Worm (Caenorhabditis elegans) whole organism, L4 larva: ENCODE data around the gene lir-1.
A peak's percentile ranks its signal among the peaks of the same experiment; 100 is the strongest.

Source experiments
- F37D6.2 ChIP-seq: sonication (generic microtip); optimal IDR thresholded peaks from 2 replicates; lab custom pipeline; 2016; ENCODE audit warnings: mild to moderate bottlenecking, missing genetic modification characterization, missing compliant biosample characterization
- T20F7.1 ChIP-seq: fragments of 200-800 bp; sonication (Bioruptor generic); optimal IDR thresholded peaks from 2 replicates; lab custom pipeline; 2018; ENCODE audit warnings: mild to moderate bottlenecking, missing genetic modification characterization, missing compliant biosample characterization
- Y105C5A.15 ChIP-seq: fragments of 200-800 bp; sonication (Bioruptor generic); IDR thresholded peaks from 2 replicates; pipeline ENCODE4 v1.3.6; 2022; ENCODE audit warnings: missing genetic modification characterization, missing compliant biosample characterization
- Y48G9A.11 ChIP-seq: fragments of 200-800 bp; sonication (Bioruptor generic); IDR thresholded peaks from 2 replicates; pipeline ENCODE4 v1.3.6; 2022; ENCODE audit warnings: missing genetic modification reagents, missing genetic modification characterization, missing compliant biosample characterization
- aha-1 ChIP-seq: fragments of 150-350 bp; peaks from one replicate; lab custom pipeline; 2014; ENCODE audit warnings: missing biosample characterization, missing genetic modification characterization
- ceh-20 ChIP-seq: fragments of 200-800 bp; sonication (Bioruptor generic); IDR thresholded peaks from 2 replicates; pipeline ENCODE4 v1.3.6; 2022; ENCODE audit warnings: missing genetic modification reagents, missing genetic modification characterization, missing compliant biosample characterization
- ces-1 ChIP-seq: fragments of 150-350 bp; sonication (generic microtip); optimal IDR thresholded peaks from 4 replicates; lab custom pipeline; 2014; ENCODE audit warnings: missing biosample characterization, missing genetic modification reagents, missing genetic modification characterization
- cey-2 ChIP-seq: sonication (generic microtip); optimal IDR thresholded peaks from 3 replicates; lab custom pipeline; 2017; ENCODE audit warnings: missing genetic modification characterization, mild to moderate bottlenecking, missing compliant biosample characterization, antibody characterized with exemption, borderline replicate concordance; ENCODE audit not compliant: insufficient read depth
- ctbp-1 ChIP-seq: fragments of 200-800 bp; sonication (Bioruptor generic); IDR thresholded peaks from 2 replicates; pipeline ENCODE4 v1.3.6; 2022; ENCODE audit warnings: missing genetic modification reagents, missing genetic modification characterization, missing compliant biosample characterization
- daf-16 ChIP-seq, 3 experiments: sonication (generic microtip); optimal IDR thresholded peaks; 2 replicates each; lab custom pipeline; 2016 to 2017; ENCODE audit warnings: missing genetic modification characterization in 3 of 3, missing genetic modification reagents in 3 of 3, mild to moderate bottlenecking in 2 of 3, missing compliant biosample characterization in 2 of 3, missing biosample characterization in 1 of 3, moderate library complexity in 1 of 3
- dmd-8 ChIP-seq: fragments of 200-800 bp; sonication (Bioruptor generic); IDR thresholded peaks from 2 replicates; pipeline ENCODE4 v1.3.6; 2022; ENCODE audit warnings: missing genetic modification characterization, missing compliant biosample characterization
- duxl-1 ChIP-seq: sonication (generic microtip); optimal IDR thresholded peaks from 2 replicates; lab custom pipeline; 2016; ENCODE audit warnings: mild to moderate bottlenecking, missing genetic modification characterization, moderate library complexity, missing compliant biosample characterization; ENCODE audit not compliant: poor library complexity
- egl-27 ChIP-seq: sonication (generic microtip); optimal IDR thresholded peaks from 3 replicates; lab custom pipeline; 2017; ENCODE audit warnings: missing biosample characterization, missing genetic modification reagents, missing genetic modification characterization
- egl-43 ChIP-seq: fragments of 200-800 bp; sonication (Bioruptor generic); IDR thresholded peaks from 2 replicates; pipeline ENCODE4 v1.3.6; 2022; ENCODE audit warnings: missing genetic modification reagents, missing genetic modification characterization, missing compliant biosample characterization
- fkh-10 ChIP-seq: fragments of 150-350 bp; optimal IDR thresholded peaks from 2 replicates; lab custom pipeline; 2014; ENCODE audit warnings: missing biosample characterization, missing genetic modification reagents, missing genetic modification characterization
- fos-1 ChIP-seq: fragments of 150-350 bp; optimal IDR thresholded peaks from 2 replicates; lab custom pipeline; 2014; ENCODE audit warnings: missing biosample characterization, missing genetic modification characterization
- hif-1 ChIP-seq, 2 experiments: sonication (generic microtip); optimal IDR thresholded peaks; 2 replicates each; lab custom pipeline; 2016 to 2017; ENCODE audit warnings: missing compliant biosample characterization in 2 of 2, missing genetic modification characterization in 2 of 2, missing genetic modification reagents in 2 of 2, missing genotype in 2 of 2, mild to moderate bottlenecking in 1 of 2
- lim-7 ChIP-seq: fragments of 200-800 bp; sonication (Bioruptor generic); IDR thresholded peaks from 2 replicates; pipeline ENCODE4 v1.3.6; 2022; ENCODE audit warnings: missing genetic modification characterization, missing compliant biosample characterization
- lin-15B ChIP-seq: fragments of 150-350 bp; sonication (generic microtip); optimal IDR thresholded peaks from 3 replicates; lab custom pipeline; 2014; ENCODE audit warnings: missing biosample characterization, missing genetic modification characterization
- lin-29 ChIP-seq: fragments of 200-800 bp; sonication (Bioruptor generic); IDR thresholded peaks from 2 replicates; pipeline ENCODE4 v1.3.6; 2022; ENCODE audit warnings: missing genetic modification reagents, missing genetic modification characterization, missing compliant biosample characterization
- lin-39 ChIP-seq: fragments of 150-350 bp; optimal IDR thresholded peaks from 2 replicates; lab custom pipeline; 2014; ENCODE audit warnings: missing biosample characterization, missing genetic modification reagents, missing genetic modification characterization
- lir-3 ChIP-seq: sonication (generic microtip); optimal IDR thresholded peaks from 2 replicates; lab custom pipeline; 2016; ENCODE audit warnings: mild to moderate bottlenecking, missing genetic modification characterization, missing compliant biosample characterization
- lsy-2 ChIP-seq, 2 experiments: fragments of 150-350 bp in 1 of 2; sonication (generic microtip) in 1 of 2; optimal IDR thresholded peaks; 2 replicates each; lab custom pipeline; 2014 to 2017; ENCODE audit warnings: missing biosample characterization in 2 of 2, missing genetic modification characterization in 2 of 2
- madf-5 ChIP-seq, 2 experiments: fragments of 200-800 bp; sonication (Bioruptor generic); IDR thresholded peaks; 2 replicates each; pipeline ENCODE4 v1.3.6; 2022; ENCODE audit warnings: missing compliant biosample characterization in 2 of 2, missing genetic modification characterization in 2 of 2
- nhr-10 ChIP-seq: fragments of 150-350 bp; optimal IDR thresholded peaks from 2 replicates; lab custom pipeline; 2014; ENCODE audit warnings: missing biosample characterization, missing genetic modification characterization
- nhr-48 ChIP-seq: sonication (generic microtip); optimal IDR thresholded peaks from 2 replicates; lab custom pipeline; 2016; ENCODE audit warnings: mild to moderate bottlenecking, missing genetic modification characterization, missing compliant biosample characterization
- nhr-6 ChIP-seq: fragments of 150-350 bp; optimal IDR thresholded peaks from 2 replicates; lab custom pipeline; 2014; ENCODE audit warnings: missing biosample characterization, missing genetic modification characterization
- nhr-77 ChIP-seq: fragments of 150-350 bp; optimal IDR thresholded peaks from 2 replicates; lab custom pipeline; 2014; ENCODE audit warnings: missing biosample characterization, missing genetic modification characterization
- php-3 ChIP-seq: fragments of 200-800 bp; sonication (Bioruptor generic); IDR thresholded peaks from 2 replicates; pipeline ENCODE4 v1.3.6; 2022; ENCODE audit warnings: missing genetic modification reagents, missing genetic modification characterization, missing compliant biosample characterization
- set-16 ChIP-seq: fragments of 200-800 bp; sonication (Bioruptor generic); IDR thresholded peaks from 2 replicates; pipeline ENCODE4 v1.3.6; 2022; ENCODE audit warnings: missing genetic modification reagents, missing genetic modification characterization, missing compliant biosample characterization
- spr-1 ChIP-seq: sonication (generic microtip); optimal IDR thresholded peaks from 2 replicates; lab custom pipeline; 2016; ENCODE audit warnings: mild to moderate bottlenecking, missing genetic modification characterization, missing compliant biosample characterization
- tag-97 ChIP-seq: fragments of 200-800 bp; sonication (Bioruptor generic); IDR thresholded peaks from 2 replicates; pipeline ENCODE4 v1.3.6; 2022; ENCODE audit warnings: missing genetic modification characterization, missing compliant biosample characterization
- tra-1 ChIP-seq: fragments of 200-800 bp; sonication (Bioruptor generic); IDR thresholded peaks from 2 replicates; pipeline ENCODE4 v1.3.6; 2022; ENCODE audit warnings: missing genetic modification reagents, missing genetic modification characterization, missing compliant biosample characterization
- unc-130 ChIP-seq: sonication (generic microtip); optimal IDR thresholded peaks from 2 replicates; lab custom pipeline; 2016; ENCODE audit warnings: missing genetic modification reagents, missing genetic modification characterization, missing compliant biosample characterization
- unc-62 ChIP-seq, 3 experiments: fragments of 150-350 bp in 1 of 3; sonication (generic microtip); optimal IDR thresholded peaks in 2 of 3; peaks in 1 of 3; 1 replicate in 1 of 3; 2 replicates in 2 of 3; lab custom pipeline; 2014 to 2017; ENCODE audit warnings: missing biosample characterization in 3 of 3, missing genetic modification characterization in 3 of 3, missing genetic modification reagents in 3 of 3, missing genotype in 1 of 3
- vab-7 ChIP-seq: fragments of 200-800 bp; sonication (Bioruptor generic); IDR thresholded peaks from 2 replicates; pipeline ENCODE4 v1.3.6; 2022; ENCODE audit warnings: missing genetic modification reagents, missing genetic modification characterization, missing compliant biosample characterization
- zag-1 ChIP-seq: fragments of 150-350 bp; optimal IDR thresholded peaks from 2 replicates; lab custom pipeline; 2014; ENCODE audit warnings: missing biosample characterization, missing genetic modification characterization
- zfp-3 ChIP-seq: fragments of 200-800 bp; sonication (Bioruptor generic); conservative IDR thresholded peaks from 2 replicates; pipeline ENCODE4 v1.3.6; 2022; ENCODE audit warnings: missing genetic modification reagents, missing genetic modification characterization, missing compliant biosample characterization
- zip-11 ChIP-seq: fragments of 200-800 bp; sonication (Bioruptor generic); IDR thresholded peaks from 2 replicates; pipeline ENCODE4 v1.3.6; 2022; ENCODE audit warnings: missing genetic modification characterization, missing compliant biosample characterization
- zip-2 ChIP-seq: fragments of 150-350 bp; optimal IDR thresholded peaks from 2 replicates; lab custom pipeline; 2014; ENCODE audit warnings: missing biosample characterization, missing genetic modification characterization
- ztf-11 ChIP-seq: fragments of 150-350 bp; optimal IDR thresholded peaks from 2 replicates; lab custom pipeline; 2014; ENCODE audit warnings: missing biosample characterization, missing genetic modification characterization

lir-1 gene

ce11 chrII:7716112-7716511, 44.3 kb downstream of the lir-1 start:
- peak; percentile 5 for TF ChIP-seq F37D6.2 (tag; lab: Kevin White, UChicago)
- TF ChIP-seq lin-29 (GFP tag; lab: Robert Waterston, UW), result no peak
- peak; percentile 42 for TF ChIP-seq ces-1
- no peak for TF ChIP-seq lir-3
- TF ChIP-seq egl-43 (GFP tag; lab: Robert Waterston, UW), result no peak
- TF ChIP-seq nhr-48, result no peak
- no peak for TF ChIP-seq ceh-20
- peak in 1 of 2 experiments; percentile 87 for TF ChIP-seq unc-62 (GFP tag; optimal IDR thresholded peaks at IDR 0.05 in 1 of 2; lab: Kevin White, UChicago)
- no peak for TF ChIP-seq unc-62 (tag; optimal IDR thresholded peaks at IDR 0.05; lab: Kevin White, UChicago)
- TF ChIP-seq cey-2 (tag; lab: Kevin White, UChicago), result no peak
- TF ChIP-seq ctbp-1, result 0 out of 2 replicates have a peak, but pooled peaks have one; percentile 48
- TF ChIP-seq ztf-11, result no peak
- TF ChIP-seq unc-130 (GFP tag; lab: Kevin White, UChicago), result no peak
- no peak for TF ChIP-seq tra-1 (GFP tag; lab: Robert Waterston, UW)
- TF ChIP-seq nhr-6 (tag; lab: Kevin White, UChicago), result no peak
- TF ChIP-seq zfp-3, result no peak
- peak; percentile 82 for TF ChIP-seq fkh-10 (GFP tag; lab: Kevin White, UChicago)
- TF ChIP-seq aha-1 (tag; lab: Kevin White, UChicago), result peak; percentile 86
- no peak for TF ChIP-seq madf-5 (GFP tag; IDR thresholded peaks at IDR 0.05; lab: Robert Waterston, UW)
- TF ChIP-seq lsy-2 (tag; optimal IDR thresholded peaks at IDR 0.05; lab: Kevin White, UChicago), result no peak
- no peak for TF ChIP-seq Y48G9A.11 (GFP tag; lab: Robert Waterston, UW)
- TF ChIP-seq lin-39, result no peak
- TF ChIP-seq nhr-77 (tag; lab: Kevin White, UChicago), result no peak

- no peak for TF ChIP-seq ztf-11
- TF ChIP-seq nhr-77 (tag; lab: Kevin White, UChicago), result no peak
- no peak for TF ChIP-seq zip-11 (GFP tag; lab: Robert Waterston, UW)
- no peak for TF ChIP-seq vab-7
- no peak for TF ChIP-seq lim-7 (GFP tag; lab: Robert Waterston, UW)
- no peak for TF ChIP-seq spr-1 (tag; lab: Kevin White, UChicago)
- TF ChIP-seq hif-1 (tag; optimal IDR thresholded peaks at IDR 0.05; lab: Kevin White, UChicago), result no peak
- no peak for TF ChIP-seq fos-1 (tag; lab: Kevin White, UChicago)
- TF ChIP-seq php-3 (GFP tag; lab: Robert Waterston, UW), result no peak
- TF ChIP-seq Y105C5A.15 (GFP tag; lab: Robert Waterston, UW), result no peak
- no peak for TF ChIP-seq tag-97 (GFP tag; lab: Robert Waterston, UW)
Observed at ce11 chrII:7718491-7718890, 46.7 kb downstream of the lir-1 start, which contains the start of gene cpna-5. Gene cpna-5 (minus strand): TSS chrII:7718591.

ce11 chrII:7719039-7719438, 47.2 kb downstream of the lir-1 start:
- TF ChIP-seq dmd-8 (GFP tag; lab: Robert Waterston, UW) (no peak), lin-15B (tag; lab: Kevin White, UChicago) (no peak), T20F7.1 (GFP tag; lab: Kevin White, UChicago) (no peak), set-16 (GFP tag; lab: Robert Waterston, UW) (no peak), zip-2 (tag; lab: Kevin White, UChicago) (no peak), daf-16 (GFP tag; optimal IDR thresholded peaks at IDR 0.05; lab: Kevin White, UChicago) (no peak), daf-16 (tag; optimal IDR thresholded peaks at IDR 0.05; lab: Kevin White, UChicago) (no peak), duxl-1 (no peak), ctbp-1 (no peak), unc-62 (GFP tag; optimal IDR thresholded peaks at IDR 0.05 in 1 of 2; lab: Kevin White, UChicago) (peak in 1 of 2 experiments; percentile 96), unc-62 (tag; optimal IDR thresholded peaks at IDR 0.05; lab: Kevin White, UChicago) (no peak), egl-27 (no peak), zag-1 (tag; lab: Kevin White, UChicago) (no peak), fkh-10 (GFP tag; lab: Kevin White, UChicago) (peak; percentile 62), lir-3 (no peak), nhr-10 (no peak)
- TF ChIP-seq, all 104 proteins: peak for 2
